Worm (Caenorhabditis elegans): ENCODE data around the gene tag-281.

DNA sequence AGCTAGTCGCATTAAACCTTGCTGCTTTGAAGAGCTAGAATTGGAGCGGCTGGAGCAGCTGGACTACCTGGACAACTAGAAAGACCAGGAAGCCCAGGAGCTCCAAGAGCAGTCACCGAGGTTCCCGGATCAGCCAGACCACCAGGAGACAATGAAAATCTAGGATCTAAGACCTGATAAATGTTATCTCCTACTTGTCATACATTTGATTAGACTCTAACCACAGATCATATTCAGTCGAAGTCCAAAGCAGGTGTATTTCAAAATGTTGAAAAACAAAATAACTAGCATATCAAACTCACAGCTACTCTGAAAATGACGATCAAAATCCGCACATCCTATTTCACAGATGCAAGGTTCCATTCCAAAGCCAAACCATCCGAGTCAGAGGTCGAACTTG lies 32.4 kb downstream of the tag-281 start, which contains the start of gene srz-6:
- TF ChIP-seq him-1 (tag; optimal IDR thresholded peaks at IDR 0.05) (no peak), W03F9.2 (tag; optimal IDR thresholded peaks at IDR 0.05) (no peak)
